Fruit fly (Drosophila melanogaster): ENCODE results near the gene RNaseX25.

The RNaseX25 gene

dm6 chr3L:7960707-7961695, 9.4 kb upstream of the RNaseX25 start (continued):
- TF ChIP-seq CG6683 (GFP tag; optimal IDR thresholded peaks at IDR 0.05) (no peak), ftz-f1 (GFP tag; optimal IDR thresholded peaks at IDR 0.05) (no peak), insv (GFP tag; optimal IDR thresholded peaks at IDR 0.05) (no peak), ash1 (GFP tag; optimal IDR thresholded peaks at IDR 0.05) (no peak), twi (tag; optimal IDR thresholded peaks at IDR 0.05) (no peak), Hsf (GFP tag; optimal IDR thresholded peaks at IDR 0.05) (no peak), CG11247 (GFP tag; IDR thresholded peaks at IDR 0.05) (no peak), gfzf (GFP tag; optimal IDR thresholded peaks at IDR 0.05) (no peak), ham (GFP tag; IDR thresholded peaks at IDR 0.05) (no peak), CG17568 (GFP tag; optimal IDR thresholded peaks at IDR 0.05) (peak; percentile 19), CG17912 (GFP tag; optimal IDR thresholded peaks at IDR 0.05) (no peak), CG11560 (tag; IDR thresholded peaks at IDR 0.05) (no peak), Rx (GFP tag; IDR thresholded peaks at IDR 0.05) (no peak), tgo (GFP tag; IDR thresholded peaks at IDR 0.05) (no peak), CG14050 (GFP tag; IDR thresholded peaks at IDR 0.05) (no peak), ssp (GFP tag; IDR thresholded peaks at IDR 0.05) (no peak), toy (GFP tag; IDR thresholded peaks at IDR 0.05) (no peak), bsh (GFP tag; optimal IDR thresholded peaks at IDR 0.05) (peak in 1 of 2 experiments; percentile 32)

DNA sequence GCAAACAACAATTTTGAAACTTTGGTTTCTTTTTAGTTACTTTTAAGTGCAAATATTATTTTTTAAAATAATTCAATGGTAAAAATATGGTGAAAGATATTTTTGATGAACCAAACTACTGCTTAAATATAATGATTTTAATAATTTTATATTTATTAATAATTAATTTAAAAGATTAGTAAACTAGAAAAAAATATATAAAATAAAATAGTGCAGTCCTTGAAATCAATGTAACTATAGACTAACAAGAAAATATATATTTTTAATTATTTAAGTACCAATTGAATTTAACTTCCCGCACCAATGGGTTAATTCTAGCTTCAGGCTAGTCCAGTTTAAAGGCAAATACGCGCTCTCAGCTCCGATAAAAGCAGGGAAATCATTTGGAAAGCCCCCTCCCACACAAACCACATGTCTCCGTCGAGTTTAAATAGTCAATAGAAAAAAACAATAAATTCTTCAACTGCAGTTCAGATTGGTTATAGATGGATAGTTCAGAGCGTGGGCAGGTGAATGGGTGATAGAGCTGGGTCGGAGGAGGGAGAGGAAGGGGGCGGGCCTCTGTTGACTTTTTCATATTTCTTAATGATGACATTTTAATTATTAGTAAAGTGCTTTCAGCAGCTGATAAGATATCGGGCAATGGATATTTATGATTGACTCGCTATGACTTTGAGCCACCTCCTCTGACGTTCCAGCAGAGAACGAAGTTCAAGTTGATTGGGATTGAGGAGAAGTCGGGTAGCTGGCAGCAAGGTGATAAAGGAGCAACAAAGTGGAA, 8.2 kb upstream of the RNaseX25 start:
- TF ChIP-seq Hmr (GFP tag; optimal IDR thresholded peaks at IDR 0.05), result no peak
- TF ChIP-seq inv (GFP tag; IDR thresholded peaks at IDR 0.05; ENCODE audit: partially characterized antibody), result no peak
- no peak for TF ChIP-seq Rx (GFP tag; IDR thresholded peaks at IDR 0.05)
- no peak for TF ChIP-seq dysf (GFP tag; IDR thresholded peaks at IDR 0.05)
- TF ChIP-seq CG10274 (GFP tag; optimal IDR thresholded peaks at IDR 0.05), result no peak
- TF ChIP-seq CG10565 (GFP tag; optimal IDR thresholded peaks at IDR 0.05), result no peak
- no peak for TF ChIP-seq CG3407 (GFP tag; optimal IDR thresholded peaks at IDR 0.05)
- TF ChIP-seq CG7786 (GFP tag; optimal IDR thresholded peaks at IDR 0.05), result no peak
- no peak for TF ChIP-seq Oaz (GFP tag; IDR thresholded peaks at IDR 0.05)
- TF ChIP-seq CG1603 (tag; optimal IDR thresholded peaks at IDR 0.05), result peak; percentile 15
- no peak for TF ChIP-seq NC2β (GFP tag; optimal IDR thresholded peaks at IDR 0.05)
- TF ChIP-seq HLH4C (GFP tag; IDR thresholded peaks at IDR 0.05; ENCODE audit: partially characterized antibody), result no peak
- TF ChIP-seq CG33557 (GFP tag; optimal IDR thresholded peaks at IDR 0.05), result peak; percentile 3
- no peak for TF ChIP-seq gfzf (GFP tag; optimal IDR thresholded peaks at IDR 0.05)
- TF ChIP-seq CG10366 (GFP tag; IDR thresholded peaks at IDR 0.05), result no peak
- TF ChIP-seq CG1647 (GFP tag; optimal IDR thresholded peaks at IDR 0.05), result no peak
- no peak for TF ChIP-seq tll (GFP tag; optimal IDR thresholded peaks at IDR 0.05)
- TF ChIP-seq CG9876 (GFP tag; optimal IDR thresholded peaks at IDR 0.05), result no peak
- TF ChIP-seq CG8765 (GFP tag; IDR thresholded peaks at IDR 0.05), result no peak
- no peak for TF ChIP-seq Elba2 (GFP tag; optimal IDR thresholded peaks at IDR 0.05)
- no peak for TF ChIP-seq CG9609 (GFP tag; optimal IDR thresholded peaks at IDR 0.05)
- TF ChIP-seq lbe (GFP tag; optimal IDR thresholded peaks at IDR 0.05), result no peak
- TF ChIP-seq Atf3 (GFP tag; optimal IDR thresholded peaks at IDR 0.05), result no peak
- TF ChIP-seq pan (optimal IDR thresholded peaks at IDR 0.05), result no peak
- no peak for TF ChIP-seq pan (GFP tag; optimal IDR thresholded peaks at IDR 0.05 in 1 of 2, IDR thresholded peaks at IDR 0.05 in 1 of 2)
- peak; percentile 14 for TF ChIP-seq Ssrp (tag; optimal IDR thresholded peaks at IDR 0.05)
- no peak for TF ChIP-seq Taf1 (GFP tag; IDR thresholded peaks at IDR 0.05)
- TF ChIP-seq CG8478 (optimal IDR thresholded peaks at IDR 0.05), result no peak
- TF ChIP-seq CG18011 (GFP tag; optimal IDR thresholded peaks at IDR 0.05), result no peak
- no peak for TF ChIP-seq Kr (GFP tag; optimal IDR thresholded peaks at IDR 0.05)
- no peak for TF ChIP-seq CG10462 (GFP tag; optimal IDR thresholded peaks at IDR 0.05)

All from whole organism, embryonic.